Worm (Caenorhabditis elegans) whole organism, L1 larva: ENCODE measurements around the gene T25B9.5.
A peak's percentile ranks its signal among the peaks of the same experiment; 100 is the strongest.

Source experiments
- C34B4.2 ChIP-seq: sonication (generic microtip); optimal IDR thresholded peaks from 2 replicates; lab custom pipeline; 2017; ENCODE audit warnings: mild to moderate bottlenecking, missing genetic modification characterization, missing compliant biosample characterization
- alr-1 ChIP-seq: fragments of 200-800 bp; sonication (Bioruptor generic); optimal IDR thresholded peaks from 2 replicates; lab custom pipeline; 2018; ENCODE audit warnings: borderline replicate concordance, mild to moderate bottlenecking, missing genetic modification characterization, missing compliant biosample characterization
- aly-2 ChIP-seq: fragments of 150-350 bp; optimal IDR thresholded peaks from 2 replicates; lab custom pipeline; 2014; ENCODE audit warnings: missing biosample characterization, missing genetic modification characterization
- ama-1 ChIP-seq: fragments of 150-350 bp; optimal IDR thresholded peaks from 2 replicates; lab custom pipeline; 2014
- blmp-1 ChIP-seq: fragments of 150-350 bp; optimal IDR thresholded peaks from 2 replicates; lab custom pipeline; 2014; ENCODE audit warnings: missing biosample characterization, missing genetic modification characterization
- ceh-63 ChIP-seq: fragments of 200-800 bp; sonication (Bioruptor generic); optimal IDR thresholded peaks from 2 replicates; lab custom pipeline; 2018; ENCODE audit warnings: mild to moderate bottlenecking, missing genetic modification characterization, missing compliant biosample characterization
- ceh-8 ChIP-seq: fragments of 200-800 bp; sonication (Bioruptor generic); optimal IDR thresholded peaks from 2 replicates; lab custom pipeline; 2018; ENCODE audit warnings: mild to moderate bottlenecking, missing genetic modification characterization, moderate library complexity, missing compliant biosample characterization
- ceh-82 ChIP-seq, 3 experiments: fragments of 150-350 bp in 1 of 3; sonication (generic microtip) in 2 of 3; optimal IDR thresholded peaks; 2 replicates each; lab custom pipeline; 2014 to 2017; ENCODE audit warnings: missing biosample characterization in 3 of 3, missing genetic modification characterization in 3 of 3
- ceh-88 ChIP-seq: fragments of 200-800 bp; sonication (Bioruptor generic); IDR thresholded peaks from 2 replicates; pipeline ENCODE4 v1.3.6; 2022; ENCODE audit warnings: missing genetic modification characterization, missing compliant biosample characterization
- ceh-90 ChIP-seq: sonication (generic microtip); optimal IDR thresholded peaks from 2 replicates; lab custom pipeline; 2016; ENCODE audit warnings: missing genetic modification characterization, missing compliant biosample characterization
- ces-1 ChIP-seq: fragments of 150-350 bp; optimal IDR thresholded peaks from 2 replicates; lab custom pipeline; 2014; ENCODE audit warnings: missing biosample characterization, missing genetic modification reagents, missing genetic modification characterization
- dsc-1 ChIP-seq: sonication (generic microtip); optimal IDR thresholded peaks from 2 replicates; lab custom pipeline; 2016; ENCODE audit warnings: mild to moderate bottlenecking, missing genetic modification characterization, missing compliant biosample characterization
- efl-1 ChIP-seq, 4 experiments: fragments of 150-350 bp; optimal IDR thresholded peaks in 3 of 4; peaks in 1 of 4; 1 replicate in 1 of 4; 2 replicates in 3 of 4; lab custom pipeline; 2014; ENCODE audit warnings: missing biosample characterization in 2 of 4, missing genetic modification characterization in 2 of 4, missing genetic modification reagents in 2 of 4
- egl-13 ChIP-seq: sonication (generic microtip); optimal IDR thresholded peaks from 2 replicates; lab custom pipeline; 2016; ENCODE audit warnings: missing genotype, missing genetic modification reagents, missing genetic modification characterization, missing compliant biosample characterization
- elt-2 ChIP-seq: sonication (generic microtip); optimal IDR thresholded peaks from 2 replicates; lab custom pipeline; 2016; ENCODE audit warnings: missing genetic modification characterization, mild to moderate bottlenecking, inconsistent platforms, missing compliant biosample characterization, missing genetic modification reagents
- ets-5 ChIP-seq: fragments of 200-800 bp; sonication (Bioruptor generic); IDR thresholded peaks from 2 replicates; pipeline ENCODE4 v1.3.6; 2022; ENCODE audit warnings: missing genetic modification characterization, missing compliant biosample characterization
- grh-1 ChIP-seq: fragments of 200-800 bp; sonication (Bioruptor generic); IDR thresholded peaks from 2 replicates; pipeline ENCODE4 v1.3.6; 2022; ENCODE audit warnings: missing genetic modification reagents, missing genetic modification characterization, missing compliant biosample characterization
- isw-1 ChIP-seq: fragments of 200-800 bp; sonication (Bioruptor generic); IDR thresholded peaks from 2 replicates; pipeline ENCODE4 v1.3.6; 2022; ENCODE audit warnings: missing genetic modification characterization, missing compliant biosample characterization
- jun-1 ChIP-seq: fragments of 150-350 bp; optimal IDR thresholded peaks from 2 replicates; lab custom pipeline; 2014; ENCODE audit warnings: missing biosample characterization, missing genetic modification reagents, missing genetic modification characterization
- lin-13 ChIP-seq: fragments of 150-350 bp; optimal IDR thresholded peaks from 2 replicates; lab custom pipeline; 2014; ENCODE audit warnings: missing biosample characterization, missing genetic modification reagents, missing genetic modification characterization
- lin-14 ChIP-seq: fragments of 200-800 bp; sonication (Bioruptor generic); optimal IDR thresholded peaks from 2 replicates; lab custom pipeline; 2018; ENCODE audit warnings: mild to moderate bottlenecking, missing genetic modification characterization, moderate library complexity, missing compliant biosample characterization
- lin-15B ChIP-seq: fragments of 150-350 bp; sonication (generic microtip); optimal IDR thresholded peaks from 3 replicates; lab custom pipeline; 2014; ENCODE audit warnings: missing biosample characterization, missing genetic modification characterization
- lin-35 ChIP-seq, 2 experiments: fragments of 150-350 bp; optimal IDR thresholded peaks; 2 replicates each; lab custom pipeline; 2014; ENCODE audit warnings: missing biosample characterization in 2 of 2, missing genetic modification characterization in 2 of 2, missing genetic modification reagents in 2 of 2
- lin-39 ChIP-seq: fragments of 150-350 bp; optimal IDR thresholded peaks from 2 replicates; lab custom pipeline; 2014; ENCODE audit warnings: missing biosample characterization, missing genetic modification reagents, missing genetic modification characterization
- lsy-2 ChIP-seq, 2 experiments: fragments of 150-350 bp; optimal IDR thresholded peaks; 2 replicates each; lab custom pipeline; 2014; ENCODE audit warnings: missing biosample characterization in 2 of 2, missing genetic modification characterization in 2 of 2
- mdl-1 ChIP-seq, 2 experiments: fragments of 150-350 bp; optimal IDR thresholded peaks; 2 replicates each; lab custom pipeline; 2014 to 2017; ENCODE audit warnings: missing biosample characterization in 2 of 2, missing genetic modification characterization in 2 of 2, inconsistent platforms in 1 of 2
- mep-1 ChIP-seq: fragments of 150-350 bp; optimal IDR thresholded peaks from 2 replicates; lab custom pipeline; 2014; ENCODE audit warnings: missing biosample characterization, missing genetic modification characterization
- nhr-12 ChIP-seq: sonication (generic microtip); optimal IDR thresholded peaks from 2 replicates; lab custom pipeline; 2017; ENCODE audit warnings: missing biosample characterization, missing genetic modification characterization
- nhr-47 ChIP-seq: sonication (generic microtip); optimal IDR thresholded peaks from 2 replicates; lab custom pipeline; 2016; ENCODE audit warnings: mild to moderate bottlenecking, missing genetic modification characterization, moderate library complexity, missing compliant biosample characterization
- nhr-71 ChIP-seq: sonication (generic microtip); optimal IDR thresholded peaks from 2 replicates; lab custom pipeline; 2016; ENCODE audit warnings: mild to moderate bottlenecking, missing genetic modification characterization, moderate library complexity, missing compliant biosample characterization
- nhr-76 ChIP-seq: sonication (generic microtip); optimal IDR thresholded peaks from 2 replicates; lab custom pipeline; 2017; ENCODE audit warnings: missing biosample characterization, missing genetic modification characterization
- nhr-90 ChIP-seq: sonication (generic microtip); optimal IDR thresholded peaks from 2 replicates; lab custom pipeline; 2016; ENCODE audit warnings: mild to moderate bottlenecking, missing genetic modification characterization, missing compliant biosample characterization; ENCODE audit not compliant: poor library complexity
- pag-3 ChIP-seq: sonication (generic microtip); optimal IDR thresholded peaks from 2 replicates; lab custom pipeline; 2017; ENCODE audit warnings: missing genetic modification characterization, mild to moderate bottlenecking, missing compliant biosample characterization, antibody characterized with exemption, borderline replicate concordance; ENCODE audit not compliant: insufficient read depth
- pax-3 ChIP-seq: fragments of 200-800 bp; sonication (Bioruptor generic); optimal IDR thresholded peaks from 2 replicates; lab custom pipeline; 2018; ENCODE audit warnings: mild to moderate bottlenecking, missing genetic modification characterization, moderate library complexity, missing compliant biosample characterization
- snpc-4 ChIP-seq: fragments of 150-350 bp; optimal IDR thresholded peaks from 2 replicates; lab custom pipeline; 2014; ENCODE audit warnings: missing biosample characterization, missing genetic modification characterization
- snu-23 ChIP-seq: sonication (generic microtip); optimal IDR thresholded peaks from 2 replicates; lab custom pipeline; 2016; ENCODE audit warnings: missing genetic modification characterization, missing compliant biosample characterization
- sptf-1 ChIP-seq: fragments of 150-350 bp; optimal IDR thresholded peaks from 2 replicates; lab custom pipeline; 2014; ENCODE audit warnings: missing biosample characterization, missing genetic modification characterization
- unc-98 ChIP-seq: fragments of 200-800 bp; sonication (Bioruptor generic); IDR thresholded peaks from 2 replicates; pipeline ENCODE4 v1.3.6; 2022; ENCODE audit warnings: missing genetic modification characterization, missing compliant biosample characterization
- zag-1 ChIP-seq: fragments of 150-350 bp; optimal IDR thresholded peaks from 2 replicates; lab custom pipeline; 2014; ENCODE audit warnings: missing biosample characterization, missing genetic modification characterization
- ztf-4 ChIP-seq: fragments of 150-350 bp; optimal IDR thresholded peaks from 2 replicates; lab custom pipeline; 2014; ENCODE audit warnings: missing biosample characterization, missing genetic modification characterization

T25B9.5 gene

DNA sequence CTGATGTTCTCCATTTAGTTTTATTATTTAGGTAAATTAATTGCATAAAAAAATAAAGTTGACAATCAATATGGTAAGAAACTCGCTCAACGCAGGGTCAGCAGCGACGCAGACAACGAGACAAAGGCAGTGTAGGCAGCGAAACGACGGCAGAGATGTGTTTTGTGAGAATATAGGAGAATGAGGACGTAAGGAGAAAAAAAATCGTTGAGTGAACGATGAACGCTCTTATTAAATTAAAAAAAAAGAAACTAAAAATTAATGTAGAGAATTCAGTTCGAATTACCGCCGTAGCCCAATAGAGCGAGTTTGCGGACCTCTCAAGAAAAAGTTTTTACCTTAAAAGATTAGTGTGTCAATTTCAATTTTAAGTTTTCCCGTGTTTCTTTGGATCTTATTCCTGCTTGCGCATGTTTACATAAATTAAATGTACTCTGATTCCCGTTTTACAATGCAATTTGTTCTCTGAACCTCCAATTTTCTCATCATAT lies 13.6 kb upstream of the T25B9.5 start, which contains the start of gene T25B9.8 (continued):
- no peak for TF ChIP-seq dsc-1 (tag; lab: Kevin White, UChicago)

DNA sequence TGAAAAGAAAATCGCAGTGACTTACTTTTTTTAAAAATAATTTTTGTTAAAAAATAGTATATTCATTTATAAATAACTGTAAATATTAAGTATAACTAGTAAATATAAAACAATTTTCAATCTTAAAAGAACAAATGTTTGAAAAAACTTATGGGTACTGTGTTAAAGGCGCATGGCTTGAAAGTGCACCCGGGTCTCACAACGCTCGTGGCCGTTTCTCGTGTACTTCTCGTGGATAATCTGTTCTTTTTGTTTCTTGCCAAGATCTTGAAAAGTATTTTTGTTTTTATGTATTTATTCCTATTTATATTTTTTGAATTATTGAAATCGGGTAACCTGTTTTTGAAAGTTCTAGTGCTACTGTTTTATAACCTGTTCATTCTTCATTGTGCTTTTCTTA lies 11.5 kb upstream of the T25B9.5 start:
- TF ChIP-seq jun-1 (tag; lab: Kevin White, UChicago) (no peak), mdl-1 (tag; optimal IDR thresholded peaks at IDR 0.05; lab: Kevin White, UChicago) (no peak), efl-1 (optimal IDR thresholded peaks at IDR 0.05; lab: Kevin White, UChicago) (no peak), efl-1 (GFP tag; optimal IDR thresholded peaks at IDR 0.05 in 1 of 2; lab: Kevin White, UChicago) (peak in 1 of 2 experiments; percentile 4), nhr-47 (tag; lab: Kevin White, UChicago) (no peak), ceh-82 (tag; optimal IDR thresholded peaks at IDR 0.05; lab: Kevin White, UChicago) (no peak)

DNA sequence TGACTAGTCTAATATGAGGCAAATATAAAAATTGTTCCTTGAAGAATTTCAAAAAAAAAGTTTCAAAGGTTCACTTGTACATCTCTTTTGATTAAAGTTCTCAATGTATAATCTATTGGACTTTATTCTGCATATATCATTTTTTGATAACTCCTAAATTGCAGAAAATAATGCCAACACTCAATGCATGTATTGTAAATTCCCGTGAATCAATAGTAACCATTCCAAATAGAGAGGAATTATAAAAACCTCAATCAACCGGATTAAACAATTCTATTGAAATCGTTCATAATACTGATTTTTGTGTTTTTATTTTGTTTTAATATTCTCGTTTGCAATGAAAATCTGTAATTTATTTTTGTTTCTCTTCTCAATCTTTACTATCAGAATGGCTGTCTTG lies 10.5 kb upstream of the T25B9.5 start, which contains the start of gene T25B9.12:
Gene T25B9.12, plus strand, starts transcription at position 301 of the 400 bp plus-strand sequence.
- no peak for TF ChIP-seq ceh-88 (GFP tag; lab: Robert Waterston, UW)
- no peak for TF ChIP-seq grh-1 (GFP tag; lab: Robert Waterston, UW)
- no peak for TF ChIP-seq lin-13 (GFP tag; lab: Kevin White, UChicago)
- TF ChIP-seq ztf-4 (tag; lab: Kevin White, UChicago) = no peak
- no peak for TF ChIP-seq mep-1
- no peak for TF ChIP-seq zag-1 (tag; lab: Kevin White, UChicago)
- TF ChIP-seq alr-1 (tag; lab: Kevin White, UChicago) = no peak
- no peak for TF ChIP-seq blmp-1 (tag; lab: Kevin White, UChicago)
- TF ChIP-seq, all 84 proteins: peak for 0

DNA sequence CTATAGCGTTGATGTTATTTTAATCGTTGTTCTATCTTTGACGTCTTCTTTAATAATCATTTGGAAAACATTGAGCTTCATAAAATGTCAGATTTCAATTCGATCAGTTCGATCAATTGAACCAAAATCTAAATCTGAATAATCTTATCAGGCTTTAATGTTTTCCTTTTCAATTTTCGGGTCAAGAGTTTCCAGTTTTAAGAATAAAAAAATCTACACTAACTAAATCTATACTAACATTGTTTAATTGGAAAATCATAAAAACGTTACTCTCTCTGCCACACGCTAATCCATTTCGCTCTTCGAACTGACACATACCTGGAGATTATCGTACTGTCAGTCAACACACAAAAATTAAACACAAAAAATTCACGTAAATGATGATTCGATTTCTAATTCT lies 9.6 kb upstream of the T25B9.5 start, which contains the start of gene T25B9.11:
Gene T25B9.11, plus strand, starts transcription at position 301 of the 400 bp plus-strand sequence.
- no peak for TF ChIP-seq ama-1
- TF ChIP-seq ceh-90 (tag; lab: Kevin White, UChicago) = no peak
- TF ChIP-seq pax-3 (tag; lab: Kevin White, UChicago) = no peak
- TF ChIP-seq pag-3 (tag; lab: Kevin White, UChicago) = no peak
- TF ChIP-seq ceh-63 (GFP tag; lab: Kevin White, UChicago) = no peak
- TF ChIP-seq sptf-1 = no peak
- TF ChIP-seq ceh-88 (GFP tag; lab: Robert Waterston, UW) = no peak
- TF ChIP-seq ces-1 (GFP tag; lab: Kevin White, UChicago) = no peak
- no peak for TF ChIP-seq lin-14 (GFP tag; lab: Kevin White, UChicago)
- TF ChIP-seq lin-15B = no peak

DNA sequence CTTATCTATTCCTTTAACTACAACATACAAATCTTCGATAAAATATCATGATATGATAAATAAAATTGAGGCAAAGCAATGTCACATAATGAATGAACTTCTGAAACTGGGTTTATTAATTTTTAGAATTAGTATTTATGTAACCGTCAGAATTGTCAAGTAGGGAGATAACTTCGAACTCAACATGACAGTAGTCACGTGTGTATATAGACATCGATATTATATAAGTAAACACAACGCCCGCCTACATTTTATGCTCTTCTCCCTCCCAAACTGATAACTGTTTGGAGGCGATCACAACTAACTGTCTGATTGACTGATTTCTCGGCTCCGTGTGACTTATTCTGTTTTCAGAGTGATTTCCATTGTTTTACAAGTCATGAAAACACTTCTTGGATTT lies 6.8 kb upstream of the T25B9.5 start, which contains the start of gene ugt-54:
Gene ugt-54, plus strand, starts transcription at position 355 of the 400 bp plus-strand sequence.
- peak; percentile 46 for TF ChIP-seq elt-2 (tag; lab: Kevin White, UChicago)
- no peak for TF ChIP-seq efl-1 (optimal IDR thresholded peaks at IDR 0.05; lab: Kevin White, UChicago)
- no peak for TF ChIP-seq efl-1 (GFP tag; optimal IDR thresholded peaks at IDR 0.05 in 1 of 2; lab: Kevin White, UChicago)
- peak; percentile 15 for TF ChIP-seq nhr-90
- peak in 1 of 2 experiments; percentile 0 for TF ChIP-seq lin-35 (GFP tag; optimal IDR thresholded peaks at IDR 0.05; lab: Kevin White, UChicago)

DNA sequence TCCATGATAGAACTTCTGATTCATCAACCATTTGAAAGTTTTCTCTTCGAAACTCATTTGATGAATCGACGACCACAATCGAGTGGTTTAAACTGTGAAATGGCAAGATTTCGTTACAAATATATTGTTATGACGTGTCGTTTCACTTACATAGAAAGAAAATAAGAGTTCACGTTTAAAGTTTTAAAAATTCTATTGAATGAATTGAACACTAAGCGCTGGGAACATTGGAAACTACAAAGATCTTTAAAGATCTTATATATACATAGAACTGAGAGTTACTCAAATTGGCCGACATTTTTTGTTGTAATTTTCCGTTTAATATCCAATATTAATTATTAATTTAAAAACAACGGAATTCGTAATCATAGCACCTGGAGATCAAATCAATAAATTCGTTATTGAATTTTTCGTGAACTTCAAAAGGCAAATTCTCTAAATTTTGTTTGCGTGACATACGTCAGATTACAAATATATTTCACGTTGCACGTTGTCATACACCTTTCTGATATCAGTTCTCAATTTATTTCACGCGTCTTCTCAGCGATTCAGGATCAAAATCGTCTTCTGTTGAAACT lies 3.1 kb upstream of the T25B9.5 start, which contains the start of the genes T25B9.4 and T25B9.6:
Gene T25B9.4, minus strand, starts transcription at position 101 of the 578 bp plus-strand sequence.
Gene T25B9.6, plus strand, starts transcription at position 528 of the 578 bp plus-strand sequence.
- TF ChIP-seq nhr-71 (tag; lab: Kevin White, UChicago) (no peak), pag-3 (tag; lab: Kevin White, UChicago) (no peak), dsc-1 (tag; lab: Kevin White, UChicago) (no peak), aly-2 (tag; lab: Kevin White, UChicago) (no peak), ceh-82 (tag; optimal IDR thresholded peaks at IDR 0.05; lab: Kevin White, UChicago) (no peak), lin-39 (tag; lab: Kevin White, UChicago) (no peak), nhr-47 (tag; lab: Kevin White, UChicago) (no peak), nhr-12 (tag; lab: Kevin White, UChicago) (no peak), nhr-76 (no peak), mep-1 (no peak), snpc-4 (tag; lab: Kevin White, UChicago) (no peak), lsy-2 (tag; optimal IDR thresholded peaks at IDR 0.05; lab: Kevin White, UChicago) (no peak), snu-23 (no peak), ets-5 (GFP tag; lab: Robert Waterston, UW) (no peak), unc-98 (GFP tag; lab: Robert Waterston, UW) (no peak), C34B4.2 (no peak), nhr-90 (no peak), egl-13 (tag; lab: Kevin White, UChicago) (no peak), ceh-8 (GFP tag; lab: Kevin White, UChicago) (no peak), isw-1 (GFP tag; lab: Robert Waterston, UW) (no peak)
